Fruit fly (Drosophila melanogaster) whole organism, prepupa: ENCODE data around the gene NHP2.

ENCODE experiments used
- CG11294 ChIP-seq: fragments of 200-800 bp; sonication (Bioruptor generic); IDR thresholded peaks from 2 replicates; pipeline ENCODE4 v1.3.6; 2022; ENCODE audit warnings: missing biosample characterization, missing genetic modification characterization
- CG1621 ChIP-seq: fragments of 200-800 bp; sonication (Bioruptor generic); optimal IDR thresholded peaks from 3 replicates; lab custom pipeline; 2018; ENCODE audit warnings: missing biosample characterization, mild to moderate bottlenecking, missing genetic modification characterization
- CG8632 ChIP-seq: fragments of 200-800 bp; sonication (Bioruptor generic); optimal IDR thresholded peaks from 3 replicates; lab custom pipeline; 2016; ENCODE audit warnings: missing biosample characterization, missing genetic modification characterization
- esn ChIP-seq: fragments of 200-800 bp; sonication (Bioruptor generic); optimal IDR thresholded peaks from 2 replicates; lab custom pipeline; 2016; ENCODE audit warnings: missing biosample characterization, mild to moderate bottlenecking, missing genetic modification characterization, moderate library complexity
- lz ChIP-seq: fragments of 200-800 bp; sonication (Bioruptor generic); optimal IDR thresholded peaks from 3 replicates; lab custom pipeline; 2016; ENCODE audit warnings: missing biosample characterization, missing genetic modification characterization

DNA sequence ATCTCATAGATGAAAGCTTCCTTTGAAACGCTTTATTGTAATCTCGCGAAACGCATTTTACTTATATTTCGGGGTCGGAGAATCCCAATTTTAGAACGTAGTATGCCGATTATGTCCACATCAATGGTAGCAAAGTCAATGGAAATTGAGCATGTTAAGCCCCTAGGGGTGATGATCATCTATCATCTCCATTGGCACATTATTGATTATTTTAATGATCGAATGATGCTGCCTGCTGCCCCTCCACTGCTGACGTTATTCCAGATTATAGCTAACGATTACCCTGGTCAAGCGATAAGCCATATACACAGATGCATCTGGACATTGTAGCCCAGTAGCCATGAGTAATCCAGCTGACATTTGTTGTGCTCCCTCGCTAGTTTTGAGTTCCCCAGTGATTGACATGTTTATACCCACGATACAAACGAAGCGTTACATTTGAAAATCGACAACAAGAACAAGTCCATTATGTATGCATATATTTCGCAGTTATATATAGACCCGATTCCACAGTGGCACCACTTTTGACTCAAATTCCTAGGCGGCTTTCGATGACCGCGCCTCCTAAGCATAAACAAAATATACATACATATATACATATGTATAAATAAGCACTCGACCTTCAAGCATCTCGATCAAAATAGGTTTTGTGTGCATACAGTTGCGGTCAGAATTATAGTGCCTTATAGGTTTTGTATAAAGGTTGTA lies 17.6 kb downstream of the NHP2 start:
- no peak for TF ChIP-seq lz (GFP tag; lab: Kevin White, UChicago)
- no peak for TF ChIP-seq CG8632 (GFP tag; lab: Kevin White, UChicago)
- TF ChIP-seq esn (GFP tag; lab: Kevin White, UChicago) = no peak
- TF ChIP-seq CG11294 (GFP tag; lab: Robert Waterston, UW) = no peak
- TF ChIP-seq CG1621 (tag; lab: Kevin White, UChicago) = no peak
